Fruit fly (Drosophila melanogaster) whole organism, embryonic: Measurements from ENCODE around the gene Pino.

ENCODE experiments used
- Adf1 ChIP-seq: fragments of 200-800 bp; sonication (Bioruptor generic); IDR thresholded peaks from 2 replicates; pipeline ENCODE4 v1.3.6; 2022; ENCODE audit warnings: missing biosample characterization, missing genetic modification characterization
- Bgb ChIP-seq: fragments of 200-800 bp; sonication (Bioruptor generic); IDR thresholded peaks from 2 replicates; pipeline ENCODE4 v1.3.6; 2022; ENCODE audit warnings: missing biosample characterization, missing genetic modification characterization; ENCODE audit not compliant: partially characterized antibody
- Bteb2 ChIP-seq: fragments of 200-800 bp; sonication (Bioruptor generic); optimal IDR thresholded peaks from 2 replicates; lab custom pipeline; 2016; ENCODE audit warnings: missing biosample characterization, missing genetic modification characterization
- CG10321 ChIP-seq: fragments of 200-800 bp; sonication (Bioruptor generic); IDR thresholded peaks from 2 replicates; pipeline ENCODE4 v1.3.6; 2022; ENCODE audit warnings: missing biosample characterization, missing genetic modification characterization
- CG10543 ChIP-seq: fragments of 200-800 bp; sonication (Bioruptor generic); optimal IDR thresholded peaks from 3 replicates; lab custom pipeline; 2017; ENCODE audit warnings: missing biosample characterization, mild to moderate bottlenecking, missing genetic modification characterization, moderate library complexity
- CG11456 ChIP-seq: fragments of 200-800 bp; sonication (Bioruptor generic); IDR thresholded peaks from 3 replicates; pipeline ENCODE4 v1.3.6; 2022; ENCODE audit warnings: missing biosample characterization, missing genetic modification characterization
- CG11504 ChIP-seq: fragments of 200-800 bp; sonication (Bioruptor generic); optimal IDR thresholded peaks from 3 replicates; lab custom pipeline; 2019; ENCODE audit warnings: missing biosample characterization, mild to moderate bottlenecking, missing genetic modification characterization, moderate library complexity
- CG13287 ChIP-seq: fragments of 200-800 bp; sonication (Bioruptor generic); IDR thresholded peaks from 2 replicates; pipeline ENCODE4 v1.3.6; 2022; ENCODE audit warnings: missing biosample characterization, missing genetic modification characterization; ENCODE audit not compliant: partially characterized antibody
- CG16813 ChIP-seq: fragments of 200-800 bp; sonication (Bioruptor generic); IDR thresholded peaks from 3 replicates; pipeline ENCODE4 v1.3.6; 2022; ENCODE audit warnings: missing biosample characterization, missing genetic modification characterization; ENCODE audit not compliant: partially characterized antibody
- CG2678 ChIP-seq: fragments of 200-800 bp; sonication (Bioruptor generic); optimal IDR thresholded peaks from 3 replicates; lab custom pipeline; 2019; ENCODE audit warnings: missing biosample characterization, mild to moderate bottlenecking, missing genetic modification characterization, moderate library complexity
- CG34422 ChIP-seq: fragments of 200-800 bp; sonication (Bioruptor generic); IDR thresholded peaks from 3 replicates; pipeline ENCODE4 v1.3.6; 2022; ENCODE audit warnings: missing biosample characterization, missing genetic modification characterization
- CG4360 ChIP-seq: fragments of 200-800 bp; sonication (Bioruptor generic); IDR thresholded peaks from 2 replicates; pipeline ENCODE4 v1.3.6; 2022; ENCODE audit warnings: missing biosample characterization, missing genetic modification characterization
- CG5245 ChIP-seq: fragments of 200-800 bp; sonication (Bioruptor generic); optimal IDR thresholded peaks from 3 replicates; lab custom pipeline; 2016; ENCODE audit warnings: missing biosample characterization, missing genetic modification characterization
- CG6175 ChIP-seq: fragments of 200-800 bp; sonication (Bioruptor generic); IDR thresholded peaks from 3 replicates; pipeline ENCODE4 v1.3.6; 2022; ENCODE audit warnings: missing biosample characterization, missing genetic modification characterization
- CG6689 ChIP-seq: fragments of 200-800 bp; sonication (Bioruptor generic); IDR thresholded peaks from 2 replicates; pipeline ENCODE4 v1.3.6; 2022; ENCODE audit warnings: missing biosample characterization, missing genetic modification characterization
- CG8089 ChIP-seq: fragments of 200-800 bp; sonication (Bioruptor generic); optimal IDR thresholded peaks from 3 replicates; lab custom pipeline; 2016; ENCODE audit warnings: missing biosample characterization, missing genetic modification characterization
- CG9727 ChIP-seq: fragments of 200-800 bp; sonication (Bioruptor generic); optimal IDR thresholded peaks from 3 replicates; lab custom pipeline; 2017; ENCODE audit warnings: missing biosample characterization, mild to moderate bottlenecking, missing genetic modification characterization
- CG9932 ChIP-seq: fragments of 200-800 bp; sonication (Bioruptor generic); IDR thresholded peaks from 2 replicates; pipeline ENCODE4 v1.3.6; 2022; ENCODE audit warnings: missing biosample characterization, missing genetic modification characterization
- Chrac-16 ChIP-seq: fragments of 200-800 bp; sonication (Bioruptor generic); optimal IDR thresholded peaks from 3 replicates; lab custom pipeline; 2016; ENCODE audit warnings: missing biosample characterization, missing genetic modification characterization
- D ChIP-seq, 2 experiments: fragments of 200-800 bp in 1 of 2; fragments of >200 bp in 1 of 2; sonication (Bioruptor generic) in 1 of 2; optimal IDR thresholded peaks; 2 replicates in 1 of 2; 3 replicates in 1 of 2; lab custom pipeline; 2017; ENCODE audit warnings: mild to moderate bottlenecking in 1 of 2, missing biosample characterization in 1 of 2, missing genetic modification characterization in 1 of 2, missing genetic modification reagents in 1 of 2
- Dll ChIP-seq: fragments of 200-800 bp; sonication (Bioruptor generic); IDR thresholded peaks from 4 replicates; pipeline ENCODE4 v1.3.6; 2022; ENCODE audit warnings: missing biosample characterization, missing genetic modification characterization; ENCODE audit not compliant: partially characterized antibody
- Dp ChIP-seq: fragments of 200-800 bp; sonication (Bioruptor generic); optimal IDR thresholded peaks from 2 replicates; lab custom pipeline; 2018; ENCODE audit warnings: missing biosample characterization, mild to moderate bottlenecking, missing genetic modification characterization, moderate library complexity
- Dref ChIP-seq: fragments of 200-800 bp; sonication (Bioruptor generic); IDR thresholded peaks from 2 replicates; pipeline ENCODE4 v1.3.6; 2022; ENCODE audit warnings: missing biosample characterization, missing genetic modification characterization
- Fer1 ChIP-seq: fragments of 200-800 bp; sonication (Bioruptor generic); optimal IDR thresholded peaks from 2 replicates; lab custom pipeline; 2017; ENCODE audit warnings: missing biosample characterization, mild to moderate bottlenecking, missing genetic modification characterization
- Nf-YC ChIP-seq: fragments of 200-800 bp; optimal IDR thresholded peaks from 3 replicates; lab custom pipeline; 2019; ENCODE audit warnings: missing biosample characterization, mild to moderate bottlenecking, missing genetic modification characterization, moderate library complexity
- Opbp ChIP-seq: fragments of 200-800 bp; sonication (Bioruptor generic); IDR thresholded peaks from 3 replicates; pipeline ENCODE4 v1.3.6; 2022; ENCODE audit warnings: missing biosample characterization, missing genetic modification characterization; ENCODE audit not compliant: partially characterized antibody
- PHDP ChIP-seq: fragments of 200-800 bp; sonication (Bioruptor generic); optimal IDR thresholded peaks from 3 replicates; lab custom pipeline; 2018; ENCODE audit warnings: missing biosample characterization, mild to moderate bottlenecking, missing genetic modification characterization, moderate library complexity
- Rfx ChIP-seq: fragments of 200-800 bp; sonication (Bioruptor generic); IDR thresholded peaks from 2 replicates; pipeline ENCODE4 v1.3.6; 2022; ENCODE audit warnings: missing biosample characterization, missing genetic modification characterization
- Trl ChIP-seq, 3 experiments: fragments of >200 bp in 2 of 3; fragments of 200-800 bp in 1 of 3; sonication (Bioruptor generic) in 1 of 3; optimal IDR thresholded peaks; 2 replicates in 1 of 3; 3 replicates in 2 of 3; lab custom pipeline; 2016 to 2017; ENCODE audit warnings: missing biosample characterization in 1 of 3, missing genetic modification characterization in 1 of 3
- amos ChIP-seq: fragments of 200-800 bp; sonication (Bioruptor generic); IDR thresholded peaks from 2 replicates; pipeline ENCODE4 v1.3.6; 2022; ENCODE audit warnings: missing biosample characterization, missing genetic modification characterization; ENCODE audit not compliant: partially characterized antibody
- chinmo ChIP-seq: fragments of 200-800 bp; sonication (Bioruptor generic); IDR thresholded peaks from 4 replicates; pipeline ENCODE4 v1.3.6; 2022; ENCODE audit warnings: missing biosample characterization, missing genetic modification characterization; ENCODE audit not compliant: partially characterized antibody
- chn ChIP-seq: fragments of 200-800 bp; sonication (Bioruptor generic); optimal IDR thresholded peaks from 2 replicates; lab custom pipeline; 2016; ENCODE audit warnings: missing biosample characterization, missing genetic modification characterization
- ci ChIP-seq: fragments of 200-800 bp; sonication (Bioruptor generic); IDR thresholded peaks from 3 replicates; pipeline ENCODE4 v1.3.6; 2022; ENCODE audit warnings: missing biosample characterization, missing genetic modification characterization
- dysf ChIP-seq: fragments of 200-800 bp; sonication (Bioruptor generic); IDR thresholded peaks from 3 replicates; pipeline ENCODE4 v1.3.6; 2022; ENCODE audit warnings: missing biosample characterization, missing genetic modification characterization
- eyg ChIP-seq: fragments of 200-800 bp; sonication (Bioruptor generic); optimal IDR thresholded peaks from 3 replicates; lab custom pipeline; 2016; ENCODE audit warnings: missing biosample characterization, missing genetic modification characterization
- fu2 ChIP-seq: fragments of 200-800 bp; sonication (Bioruptor generic); optimal IDR thresholded peaks from 2 replicates; lab custom pipeline; 2016; ENCODE audit warnings: missing biosample characterization, missing genetic modification characterization
- gfzf ChIP-seq: fragments of 200-800 bp; sonication (Bioruptor generic); optimal IDR thresholded peaks from 2 replicates; lab custom pipeline; 2016; ENCODE audit warnings: missing biosample characterization, mild to moderate bottlenecking, missing genetic modification characterization, moderate library complexity
- nom ChIP-seq: fragments of 200-800 bp; sonication (Bioruptor generic); optimal IDR thresholded peaks from 2 replicates; lab custom pipeline; 2017; ENCODE audit warnings: missing biosample characterization, missing genetic modification characterization, mild to moderate bottlenecking, moderate library complexity, missing genetic modification reagents
- org-1 ChIP-seq: fragments of 200-800 bp; sonication (Bioruptor generic); optimal IDR thresholded peaks from 2 replicates; lab custom pipeline; 2017; ENCODE audit warnings: missing biosample characterization, missing genetic modification characterization
- p53 ChIP-seq: fragments of 200-800 bp; sonication (Bioruptor generic); optimal IDR thresholded peaks from 2 replicates; lab custom pipeline; 2016; ENCODE audit warnings: missing biosample characterization, missing genetic modification characterization
- sob ChIP-seq: fragments of 200-800 bp; sonication (Bioruptor generic); IDR thresholded peaks from 2 replicates; pipeline ENCODE4 v1.3.6; 2022; ENCODE audit warnings: missing biosample characterization, missing genetic modification characterization
- sr ChIP-seq: fragments of 200-800 bp; sonication (Bioruptor generic); IDR thresholded peaks from 3 replicates; pipeline ENCODE4 v1.3.6; 2022; ENCODE audit warnings: missing biosample characterization, missing genetic modification characterization
- stc ChIP-seq: fragments of 200-800 bp; sonication (Bioruptor generic); IDR thresholded peaks from 2 replicates; pipeline ENCODE4 v1.3.6; 2022; ENCODE audit warnings: missing biosample characterization, missing genetic modification characterization
- vfl ChIP-seq: fragments of 200-800 bp; sonication (Bioruptor generic); optimal IDR thresholded peaks from 2 replicates; lab custom pipeline; 2016; ENCODE audit warnings: missing biosample characterization, missing genetic modification characterization
- z ChIP-seq: fragments of 200-800 bp; sonication (Bioruptor generic); IDR thresholded peaks from 3 replicates; pipeline ENCODE4 v1.3.6; 2022; ENCODE audit warnings: missing biosample characterization, missing genetic modification characterization
- zen2 ChIP-seq: fragments of 200-800 bp; sonication (Bioruptor generic); IDR thresholded peaks from 3 replicates; pipeline ENCODE4 v1.3.6; 2022; ENCODE audit warnings: missing biosample characterization, missing genetic modification characterization; ENCODE audit not compliant: partially characterized antibody

The Pino gene

DNA sequence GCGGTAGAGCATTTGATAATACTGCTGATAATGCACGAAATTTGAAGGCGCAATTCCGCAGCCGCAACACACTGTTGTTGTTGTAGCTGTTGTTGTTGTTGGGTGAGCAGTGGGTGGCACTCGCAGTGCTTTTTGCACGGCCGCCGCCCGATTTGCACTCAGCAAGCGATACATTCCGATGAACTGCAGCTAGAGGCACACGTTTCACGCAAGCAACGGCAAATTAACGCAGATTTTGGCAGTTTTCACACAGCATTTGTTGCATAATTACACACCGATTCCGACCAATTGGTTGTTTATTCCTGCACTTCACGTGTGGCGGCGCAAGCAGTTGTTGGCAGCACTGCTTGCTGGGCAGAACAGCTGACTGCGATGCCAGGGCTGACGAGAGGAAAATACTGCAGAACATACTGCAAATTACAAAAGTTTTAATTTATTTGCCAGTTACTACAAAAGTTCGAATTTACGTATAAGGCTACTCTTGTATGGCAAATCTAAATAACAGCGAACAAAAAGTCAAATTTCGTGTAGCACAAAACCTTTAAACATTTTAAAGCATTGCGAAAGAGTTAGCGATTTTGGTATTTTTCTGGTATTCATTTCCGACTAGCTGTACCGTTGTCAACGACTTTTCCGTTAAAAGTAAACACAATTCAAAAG, 20.6 kb downstream of the Pino start, which contains the start of the genes PolrMT and CG14339 (continued):
- peak; percentile 34 for TF ChIP-seq vfl (GFP tag; lab: Kevin White, UChicago)
- peak; percentile 60 for TF ChIP-seq Dp (GFP tag; lab: Kevin White, UChicago)
- TF ChIP-seq Dref (GFP tag; lab: Robert Waterston, UW), result 0 out of 2 replicates have a peak, but pooled peaks have one; percentile 20
- TF ChIP-seq p53 (GFP tag; lab: Kevin White, UChicago), result peak; percentile 17
- TF ChIP-seq fu2, result peak; percentile 39
- TF ChIP-seq PHDP, result no peak
- peak; percentile 97 for TF ChIP-seq CG4360
- TF ChIP-seq chn, result peak; percentile 74
- TF ChIP-seq CG8089, result peak; percentile 21
- peak; percentile 12; the same call in 1 of the 3 replicates for TF ChIP-seq Opbp (GFP tag; lab: Robert Waterston, UW)
- peak; percentile 35; the same call in 1 of the 2 replicates for TF ChIP-seq amos (GFP tag; lab: Robert Waterston, UW)
- TF ChIP-seq CG16813 (GFP tag; lab: Robert Waterston, UW), result peak; percentile 9; the same call in 2 of the 3 replicates
- TF ChIP-seq stc, result no peak
- peak; percentile 61 for TF ChIP-seq gfzf
- TF ChIP-seq CG10321 (GFP tag; lab: Robert Waterston, UW), result no peak

DNA sequence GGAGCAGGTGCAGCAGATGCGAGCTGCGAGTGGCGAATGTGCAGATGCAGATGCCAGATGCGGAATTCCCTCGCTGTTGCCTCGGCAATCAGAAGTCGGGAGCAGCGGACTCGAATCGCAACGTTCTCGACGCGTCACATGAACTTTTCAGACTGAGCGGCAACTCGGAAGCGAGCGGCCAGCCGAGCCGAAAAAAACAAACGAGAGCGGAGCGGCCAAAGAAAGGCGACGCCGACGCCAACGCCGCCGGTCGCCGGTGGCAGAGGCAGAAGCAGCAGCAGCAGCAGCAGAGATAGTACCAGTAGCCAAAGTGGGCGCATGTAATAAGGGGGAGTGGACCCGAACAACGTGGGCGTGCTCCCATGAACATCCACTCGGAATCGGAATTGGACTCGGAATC, 26.4 kb downstream of the Pino start, which contains the start of gene CG4629:
Gene CG4629, minus strand, starts transcription at position 156 of the 400 bp plus-strand sequence.
- TF ChIP-seq Bgb (GFP tag; lab: Robert Waterston, UW) (peak; percentile 53; the same call in 1 of the 2 replicates), dysf (GFP tag; lab: Robert Waterston, UW) (no peak), CG6175 (peak; percentile 49; the same call in 2 of the 3 replicates), CG34422 (peak; percentile 55; the same call in 1 of the 3 replicates), zen2 (GFP tag; lab: Robert Waterston, UW) (peak; percentile 62; the same call in 2 of the 3 replicates), Nf-YC (tag; lab: Kevin White, UChicago) (peak; percentile 38), Opbp (GFP tag; lab: Robert Waterston, UW) (no peak), Dp (GFP tag; lab: Kevin White, UChicago) (no peak), CG6689 (0 out of 2 replicates have a peak, but pooled peaks have one; percentile 11), ci (GFP tag; lab: Robert Waterston, UW) (peak; percentile 52; the same call in 2 of the 3 replicates), CG9932 (GFP tag; lab: Robert Waterston, UW) (peak; percentile 25), chinmo (GFP tag; lab: Robert Waterston, UW) (0 out of 4 replicates have a peak, but pooled peaks have one; percentile 70), CG9727 (GFP tag; lab: Kevin White, UChicago) (no peak), sr (GFP tag; lab: Robert Waterston, UW) (peak; percentile 97), nom (GFP tag; lab: Kevin White, UChicago) (peak; percentile 39), CG11456 (GFP tag; lab: Robert Waterston, UW) (0 out of 3 replicates have a peak, but pooled peaks have one; percentile 43), eyg (GFP tag; lab: Kevin White, UChicago) (peak; percentile 21), CG10543 (GFP tag; lab: Kevin White, UChicago) (peak; percentile 2), CG2678 (tag; lab: Kevin White, UChicago) (no peak), CG13287 (GFP tag; lab: Robert Waterston, UW) (peak; percentile 57), z (GFP tag; lab: Robert Waterston, UW) (peak; percentile 96), Bteb2 (GFP tag; lab: Kevin White, UChicago) (no peak), D (optimal IDR thresholded peaks at IDR 0.05; lab: Kevin White, UChicago) (no peak), D (GFP tag; optimal IDR thresholded peaks at IDR 0.05; lab: Kevin White, UChicago) (no peak), org-1 (GFP tag; lab: Kevin White, UChicago) (no peak), Trl (optimal IDR thresholded peaks at IDR 0.05; lab: Kevin White, UChicago) (peak in 1 of 2 experiments; percentile 53), Trl (GFP tag; optimal IDR thresholded peaks at IDR 0.05; lab: Kevin White, UChicago) (no peak), Adf1 (peak; percentile 100), Chrac-16 (no peak), sob (GFP tag; lab: Robert Waterston, UW) (0 out of 2 replicates have a peak, but pooled peaks have one; percentile 15), CG11504 (tag; lab: Kevin White, UChicago) (no peak), Fer1 (peak; percentile 14), Dll (GFP tag; lab: Robert Waterston, UW) (peak; percentile 19; the same call in 1 of the 4 replicates), CG5245 (GFP tag; lab: Kevin White, UChicago) (no peak), Rfx (GFP tag; lab: Robert Waterston, UW) (peak; percentile 39; the same call in 1 of the 2 replicates)
